Worm (Caenorhabditis elegans): Measurements from ENCODE around the gene col-110.

DNA sequence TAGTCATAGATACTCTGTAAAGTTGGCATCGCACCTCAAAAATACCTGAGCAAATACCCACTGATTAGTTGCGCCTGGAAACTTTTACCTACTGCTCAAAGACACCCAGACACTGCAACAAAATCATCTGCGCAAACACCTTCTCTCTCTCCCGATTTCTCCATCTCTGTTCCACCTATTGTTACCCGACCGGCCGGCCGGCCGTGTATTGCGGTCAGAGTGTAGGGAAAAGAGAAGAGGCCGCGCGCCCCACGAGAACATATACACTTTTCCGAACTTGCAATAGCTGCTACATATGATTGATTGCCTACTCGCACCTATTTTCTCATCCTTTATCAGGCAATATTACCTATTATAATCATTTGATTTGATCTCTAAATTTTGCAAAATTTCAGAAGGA is 21.1 kb downstream of the col-110 start:
- TF ChIP-seq daf-12 (tag; optimal IDR thresholded peaks at IDR 0.05): no peak
- no peak for TF ChIP-seq ama-1 (optimal IDR thresholded peaks at IDR 0.05)
- TF ChIP-seq zag-1 (tag; optimal IDR thresholded peaks at IDR 0.05): no peak
- no peak for TF ChIP-seq nfya-1 (tag; optimal IDR thresholded peaks at IDR 0.05; ENCODE audit: insufficient read depth)
- TF ChIP-seq ceh-9 (tag; optimal IDR thresholded peaks at IDR 0.05): no peak
- no peak for TF ChIP-seq elt-1 (tag; optimal IDR thresholded peaks at IDR 0.05)
- no peak for TF ChIP-seq aly-2 (tag; optimal IDR thresholded peaks at IDR 0.05)
- no peak for TF ChIP-seq ztf-11 (tag; optimal IDR thresholded peaks at IDR 0.05)
- no peak for TF ChIP-seq ZK546.5 (tag; optimal IDR thresholded peaks at IDR 0.05)
- no peak for TF ChIP-seq unc-62 (GFP tag; optimal IDR thresholded peaks at IDR 0.05)
- TF ChIP-seq pqm-1 (tag; optimal IDR thresholded peaks at IDR 0.05): no peak
- TF ChIP-seq nhr-12 (tag; optimal IDR thresholded peaks at IDR 0.05): no peak
- no peak for TF ChIP-seq nhr-77 (tag; optimal IDR thresholded peaks at IDR 0.05)
